Fruit fly (Drosophila melanogaster) whole organism, embryonic: Measurements from ENCODE around the gene CG14650.

Experiments used
- CG10274 ChIP-seq: fragments of 200-800 bp; sonication (Bioruptor generic); optimal IDR thresholded peaks from 3 replicates; lab custom pipeline; 2017; ENCODE audit warnings: missing biosample characterization, mild to moderate bottlenecking, missing genetic modification characterization
- CG10543 ChIP-seq: fragments of 200-800 bp; sonication (Bioruptor generic); optimal IDR thresholded peaks from 3 replicates; lab custom pipeline; 2017; ENCODE audit warnings: missing biosample characterization, mild to moderate bottlenecking, missing genetic modification characterization, moderate library complexity
- CG12155 ChIP-seq: fragments of 200-800 bp; sonication (Bioruptor generic); optimal IDR thresholded peaks from 3 replicates; lab custom pipeline; 2016; ENCODE audit warnings: missing biosample characterization, missing genetic modification characterization
- CG12769 ChIP-seq: fragments of 200-800 bp; sonication (Bioruptor generic); optimal IDR thresholded peaks from 2 replicates; lab custom pipeline; 2019; ENCODE audit warnings: missing biosample characterization, mild to moderate bottlenecking, missing genetic modification characterization, moderate library complexity
- CG2120 ChIP-seq: fragments of 200-800 bp; sonication (Bioruptor generic); optimal IDR thresholded peaks from 3 replicates; lab custom pipeline; 2016; ENCODE audit warnings: missing biosample characterization, missing genetic modification characterization
- CG2199 ChIP-seq: fragments of 200-800 bp; sonication (Bioruptor generic); IDR thresholded peaks from 3 replicates; pipeline ENCODE4 v1.3.6; 2022; ENCODE audit warnings: missing biosample characterization, missing genetic modification characterization
- CG2678 ChIP-seq: fragments of 200-800 bp; sonication (Bioruptor generic); optimal IDR thresholded peaks from 3 replicates; lab custom pipeline; 2019; ENCODE audit warnings: missing biosample characterization, mild to moderate bottlenecking, missing genetic modification characterization, moderate library complexity
- CG32532 ChIP-seq: fragments of 200-800 bp; sonication (Bioruptor generic); IDR thresholded peaks from 2 replicates; pipeline ENCODE4 v1.3.6; 2022; ENCODE audit warnings: missing biosample characterization, missing genetic modification characterization
- CG34376 ChIP-seq: fragments of 200-800 bp; sonication (Bioruptor generic); optimal IDR thresholded peaks from 2 replicates; lab custom pipeline; 2018; ENCODE audit warnings: missing biosample characterization, mild to moderate bottlenecking, missing genetic modification characterization
- CG3995 ChIP-seq: fragments of 200-800 bp; sonication (Bioruptor generic); optimal IDR thresholded peaks from 3 replicates; lab custom pipeline; 2016; ENCODE audit warnings: missing biosample characterization, missing genetic modification characterization
- CG7963 ChIP-seq: fragments of 200-800 bp; sonication (Bioruptor generic); IDR thresholded peaks from 3 replicates; pipeline ENCODE4 v1.3.6; 2022; ENCODE audit warnings: missing biosample characterization, missing genetic modification characterization; ENCODE audit not compliant: partially characterized antibody
- CG7987 ChIP-seq: fragments of 200-800 bp; sonication (Bioruptor generic); optimal IDR thresholded peaks from 2 replicates; lab custom pipeline; 2018; ENCODE audit warnings: missing biosample characterization, mild to moderate bottlenecking, missing genetic modification characterization, moderate library complexity
- CG8290 ChIP-seq, 3 experiments: fragments of 200-800 bp; sonication (Bioruptor generic); optimal IDR thresholded peaks; 2 replicates each; lab custom pipeline; 2016 to 2019; ENCODE audit warnings: missing biosample characterization in 3 of 3, missing genetic modification characterization in 3 of 3, mild to moderate bottlenecking in 2 of 3, moderate library complexity in 1 of 3
- Deaf1 ChIP-seq: fragments of 200-800 bp; optimal IDR thresholded peaks from 3 replicates; lab custom pipeline; 2019; ENCODE audit warnings: missing biosample characterization, mild to moderate bottlenecking, missing genetic modification characterization, moderate library complexity
- E2f1 ChIP-seq: fragments of 200-800 bp; sonication (Bioruptor generic); IDR thresholded peaks from 2 replicates; pipeline ENCODE4 v1.3.6; 2022; ENCODE audit warnings: missing biosample characterization, missing genetic modification characterization
- E2f2 ChIP-seq: fragments of 200-800 bp; sonication (Bioruptor generic); IDR thresholded peaks from 2 replicates; pipeline ENCODE4 v1.3.6; 2022; ENCODE audit warnings: missing biosample characterization, missing genetic modification characterization
- GATAe ChIP-seq: fragments of 200-800 bp; sonication (Bioruptor generic); conservative IDR thresholded peaks from 2 replicates; pipeline ENCODE4 v1.3.6; 2022; ENCODE audit warnings: missing biosample characterization, missing genetic modification characterization
- HHEX ChIP-seq: fragments of 200-800 bp; sonication (Bioruptor generic); optimal IDR thresholded peaks from 3 replicates; lab custom pipeline; 2017; ENCODE audit warnings: missing biosample characterization, mild to moderate bottlenecking, missing genetic modification characterization, missing genetic modification reagents
- Med ChIP-seq: fragments of 200-800 bp; sonication (Bioruptor generic); peaks from one replicate; lab custom pipeline; 2016; ENCODE audit warnings: missing biosample characterization, missing genetic modification characterization, mild to moderate bottlenecking, inconsistent platforms, moderate library complexity
- Nf-YC ChIP-seq: fragments of 200-800 bp; optimal IDR thresholded peaks from 3 replicates; lab custom pipeline; 2019; ENCODE audit warnings: missing biosample characterization, mild to moderate bottlenecking, missing genetic modification characterization, moderate library complexity
- Oaz ChIP-seq: fragments of 200-800 bp; sonication (Bioruptor generic); IDR thresholded peaks from 2 replicates; pipeline ENCODE4 v1.3.6; 2022; ENCODE audit warnings: missing biosample characterization, missing genetic modification characterization
- Vsx1 ChIP-seq: fragments of 200-800 bp; sonication (Bioruptor generic); optimal IDR thresholded peaks from 2 replicates; lab custom pipeline; 2017; ENCODE audit warnings: missing biosample characterization, mild to moderate bottlenecking, missing genetic modification characterization, missing genetic modification reagents
- amos ChIP-seq: fragments of 200-800 bp; sonication (Bioruptor generic); IDR thresholded peaks from 2 replicates; pipeline ENCODE4 v1.3.6; 2022; ENCODE audit warnings: missing biosample characterization, missing genetic modification characterization; ENCODE audit not compliant: partially characterized antibody
- ara ChIP-seq: fragments of 200-800 bp; sonication (Bioruptor generic); IDR thresholded peaks from 2 replicates; pipeline ENCODE4 v1.3.6; 2022; ENCODE audit warnings: missing biosample characterization, missing genetic modification characterization
- bbx ChIP-seq: fragments of 200-800 bp; sonication (Bioruptor generic); IDR thresholded peaks from 2 replicates; pipeline ENCODE4 v1.3.6; 2022; ENCODE audit warnings: missing biosample characterization, missing genetic modification characterization; ENCODE audit not compliant: partially characterized antibody
- chm ChIP-seq: fragments of 200-800 bp; sonication (Bioruptor generic); IDR thresholded peaks from 2 replicates; pipeline ENCODE4 v1.3.6; 2022; ENCODE audit warnings: missing biosample characterization, missing genetic modification characterization
- dpn ChIP-seq, 2 experiments: fragments of 200-800 bp; sonication (Bioruptor generic); optimal IDR thresholded peaks; 3 replicates each; lab custom pipeline; 2016; ENCODE audit warnings: missing biosample characterization in 2 of 2, missing genetic modification characterization in 2 of 2
- exex ChIP-seq: fragments of 200-800 bp; sonication (Bioruptor generic); optimal IDR thresholded peaks from 4 replicates; lab custom pipeline; 2018; ENCODE audit warnings: missing biosample characterization, mild to moderate bottlenecking, missing genetic modification characterization, moderate library complexity
- fd96Cb ChIP-seq: fragments of 200-800 bp; sonication (Bioruptor generic); optimal IDR thresholded peaks from 2 replicates; lab custom pipeline; 2018; ENCODE audit warnings: missing biosample characterization, mild to moderate bottlenecking, missing genetic modification characterization, moderate library complexity
- grn ChIP-seq: fragments of 200-800 bp; sonication (Bioruptor generic); optimal IDR thresholded peaks from 3 replicates; lab custom pipeline; 2017; ENCODE audit warnings: missing biosample characterization, missing genetic modification characterization
- gro ChIP-seq: fragments of 200-800 bp; sonication (Bioruptor generic); optimal IDR thresholded peaks from 2 replicates; lab custom pipeline; 2016; ENCODE audit warnings: missing biosample characterization, missing genetic modification characterization
- gsb-n ChIP-seq: fragments of 200-800 bp; sonication (Bioruptor generic); optimal IDR thresholded peaks from 3 replicates; lab custom pipeline; 2018; ENCODE audit warnings: missing biosample characterization, mild to moderate bottlenecking, missing genetic modification characterization
- lola ChIP-seq, 3 experiments: fragments of >200 bp in 2 of 3; fragments of 200-800 bp in 1 of 3; sonication (Bioruptor generic) in 1 of 3; optimal IDR thresholded peaks; 2 replicates each; lab custom pipeline; 2017 to 2019; ENCODE audit warnings: missing biosample characterization in 3 of 3, missing genetic modification characterization in 3 of 3, mild to moderate bottlenecking in 1 of 3, moderate library complexity in 1 of 3
- lov ChIP-seq, 2 experiments: fragments of 200-800 bp in 1 of 2; fragments of >200 bp in 1 of 2; sonication (Bioruptor generic) in 1 of 2; IDR thresholded peaks in 1 of 2; optimal IDR thresholded peaks in 1 of 2; 2 replicates in 1 of 2; 3 replicates in 1 of 2; pipeline versions ENCODE4 v1.3.6 to Lab custom; 2017 to 2022; ENCODE audit warnings: missing biosample characterization in 1 of 2, missing genetic modification characterization in 1 of 2
- mirr ChIP-seq: fragments of 200-800 bp; sonication (Bioruptor generic); optimal IDR thresholded peaks from 3 replicates; lab custom pipeline; 2018; ENCODE audit warnings: missing biosample characterization, mild to moderate bottlenecking, missing genetic modification characterization
- prd ChIP-seq, 3 experiments: fragments of >200 bp in 2 of 3; fragments of 200-800 bp in 1 of 3; sonication (Bioruptor generic) in 1 of 3; optimal IDR thresholded peaks in 2 of 3; IDR thresholded peaks in 1 of 3; 2 replicates in 2 of 3; 3 replicates in 1 of 3; pipeline versions ENCODE4 v1.3.6 to Lab custom; 2017 to 2022; ENCODE audit warnings: missing biosample characterization in 1 of 3, missing genetic modification characterization in 1 of 3
- pros ChIP-seq: fragments of 200-800 bp; sonication (Bioruptor generic); optimal IDR thresholded peaks from 3 replicates; lab custom pipeline; 2019; ENCODE audit warnings: missing biosample characterization, mild to moderate bottlenecking, missing genetic modification characterization, moderate library complexity
- pzg ChIP-seq: fragments of 200-800 bp; sonication (Bioruptor generic); optimal IDR thresholded peaks from 3 replicates; lab custom pipeline; 2018; ENCODE audit warnings: missing biosample characterization, mild to moderate bottlenecking, missing genetic modification characterization, moderate library complexity
- rib ChIP-seq: fragments of 200-800 bp; sonication (Bioruptor generic); IDR thresholded peaks from 2 replicates; pipeline ENCODE4 v1.3.6; 2022; ENCODE audit warnings: missing biosample characterization, missing genetic modification characterization
- slbo ChIP-seq: fragments of 200-800 bp; sonication (Bioruptor generic); IDR thresholded peaks from 2 replicates; pipeline ENCODE4 v1.3.6; 2022; ENCODE audit warnings: missing biosample characterization, missing genetic modification characterization
- sug ChIP-seq: fragments of 200-800 bp; optimal IDR thresholded peaks from 2 replicates; lab custom pipeline; 2019; ENCODE audit warnings: missing biosample characterization, mild to moderate bottlenecking, missing genetic modification characterization, moderate library complexity

Gene CG14650

dm6 chr3R:4403706-4404392, 33.3 kb upstream of the CG14650 start (continued):
- no peak for TF ChIP-seq Vsx1
- no peak for TF ChIP-seq Nf-YC (tag; lab: Kevin White, UChicago)
- TF ChIP-seq mirr, result peak; percentile 37
- no peak for TF ChIP-seq prd (optimal IDR thresholded peaks at IDR 0.05; lab: Kevin White, UChicago)
- 0 out of 3 replicates have a peak, but pooled peaks have one; percentile 7 for TF ChIP-seq prd (GFP tag; IDR thresholded peaks at IDR 0.05; lab: Robert Waterston, UW)
- TF ChIP-seq pzg (GFP tag; lab: Kevin White, UChicago), result peak; percentile 8
- TF ChIP-seq exex (tag; lab: Kevin White, UChicago), result peak; percentile 67
- peak; percentile 50 for TF ChIP-seq CG12769
- peak; percentile 23 for TF ChIP-seq CG8290 (GFP tag; optimal IDR thresholded peaks at IDR 0.05; lab: Kevin White, UChicago)
- no peak for TF ChIP-seq CG8290 (tag; optimal IDR thresholded peaks at IDR 0.05; lab: Kevin White, UChicago)
- TF ChIP-seq CG3995 (GFP tag; lab: Kevin White, UChicago), result peak; percentile 18
- no peak for TF ChIP-seq ara (GFP tag; lab: Robert Waterston, UW)
- 0 out of 3 replicates have a peak, but pooled peaks have one; percentile 58 for TF ChIP-seq CG2199
- peak; percentile 32 for TF ChIP-seq CG2678 (tag; lab: Kevin White, UChicago)
- 0 out of 2 replicates have a peak, but pooled peaks have one; percentile 6 for TF ChIP-seq bbx
- peak; percentile 54 for TF ChIP-seq GATAe (GFP tag; lab: Robert Waterston, UW)
- TF ChIP-seq CG7987 (GFP tag; lab: Kevin White, UChicago), result no peak
- TF ChIP-seq gro, result peak; percentile 48
- no peak for TF ChIP-seq gsb-n (tag; lab: Kevin White, UChicago)
- TF ChIP-seq fd96Cb (tag; lab: Kevin White, UChicago), result no peak
- TF ChIP-seq amos (GFP tag; lab: Robert Waterston, UW), result 0 out of 2 replicates have a peak, but pooled peaks have one; percentile 15
- 0 out of 2 replicates have a peak, but pooled peaks have one; percentile 26 for TF ChIP-seq E2f1 (GFP tag; lab: Robert Waterston, UW)
- TF ChIP-seq CG32532 (GFP tag; lab: Robert Waterston, UW), result peak; percentile 22; the same call in 1 of the 2 replicates
- no peak for TF ChIP-seq Oaz (GFP tag; lab: Robert Waterston, UW)
- TF ChIP-seq Med, result peak; percentile 86
- peak; percentile 88 for TF ChIP-seq rib (GFP tag; lab: Robert Waterston, UW)
- TF ChIP-seq pros (GFP tag; lab: Kevin White, UChicago), result no peak
- peak in 1 of 3 experiments; percentile 11 for TF ChIP-seq lola (GFP tag; optimal IDR thresholded peaks at IDR 0.05; lab: Kevin White, UChicago)
- TF ChIP-seq CG7963, result no peak
- TF ChIP-seq CG2120 (GFP tag; lab: Kevin White, UChicago), result peak; percentile 41
- peak; percentile 35 for TF ChIP-seq CG10543 (GFP tag; lab: Kevin White, UChicago)
- TF ChIP-seq chm, result peak; percentile 28; the same call in 1 of the 2 replicates
- peak; percentile 8 for TF ChIP-seq CG12155
- peak; percentile 7 for TF ChIP-seq HHEX (GFP tag; lab: Kevin White, UChicago)
- TF ChIP-seq sug, result peak; percentile 65
- no peak for TF ChIP-seq lov (optimal IDR thresholded peaks at IDR 0.05; lab: Kevin White, UChicago)
- TF ChIP-seq lov (GFP tag; IDR thresholded peaks at IDR 0.05; lab: Robert Waterston, UW), result 0 out of 3 replicates have a peak, but pooled peaks have one; percentile 55
- peak; percentile 9 for TF ChIP-seq CG10274 (GFP tag; lab: Kevin White, UChicago)
- TF ChIP-seq dpn (GFP tag; optimal IDR thresholded peaks at IDR 0.05; lab: Kevin White, UChicago), result peak in 1 of 2 experiments; percentile 39
- peak; percentile 44; the same call in 1 of the 2 replicates for TF ChIP-seq slbo (GFP tag; lab: Robert Waterston, UW)
- peak; percentile 77 for TF ChIP-seq CG34376 (GFP tag; lab: Kevin White, UChicago)
- peak; percentile 45 for TF ChIP-seq Deaf1
- TF ChIP-seq grn (GFP tag; lab: Kevin White, UChicago), result peak; percentile 66
- 0 out of 2 replicates have a peak, but pooled peaks have one; percentile 4 for TF ChIP-seq E2f2
- TF ChIP-seq, all 482 proteins: peak for 56
